Fruit fly (Drosophila melanogaster) whole organism, embryonic: ENCODE data around the gene RhoGAP93B.

Experiments used
- Abd-B ChIP-seq: fragments of 200-800 bp; sonication (Bioruptor generic); optimal IDR thresholded peaks from 2 replicates; lab custom pipeline; 2018; ENCODE audit warnings: missing biosample characterization, mild to moderate bottlenecking, missing genetic modification characterization, moderate library complexity
- Atf3 ChIP-seq: fragments of 200-800 bp; sonication (Bioruptor generic); optimal IDR thresholded peaks from 3 replicates; lab custom pipeline; 2016; ENCODE audit warnings: missing biosample characterization, missing genetic modification characterization
- Atf6 ChIP-seq: fragments of 200-800 bp; sonication (Bioruptor generic); IDR thresholded peaks from 2 replicates; pipeline ENCODE4 v1.3.6; 2022; ENCODE audit warnings: missing biosample characterization, missing genetic modification characterization
- CG10543 ChIP-seq: fragments of 200-800 bp; sonication (Bioruptor generic); optimal IDR thresholded peaks from 3 replicates; lab custom pipeline; 2017; ENCODE audit warnings: missing biosample characterization, mild to moderate bottlenecking, missing genetic modification characterization, moderate library complexity
- CG12104 ChIP-seq: fragments of 200-800 bp; sonication (Bioruptor generic); optimal IDR thresholded peaks from 3 replicates; lab custom pipeline; 2016; ENCODE audit warnings: missing biosample characterization, missing genetic modification characterization
- CG13123 ChIP-seq: fragments of 200-800 bp; sonication (Bioruptor generic); optimal IDR thresholded peaks from 2 replicates; lab custom pipeline; 2016; ENCODE audit warnings: missing biosample characterization, missing genetic modification characterization
- CG15514 ChIP-seq: fragments of 200-800 bp; sonication (Bioruptor generic); optimal IDR thresholded peaks from 3 replicates; lab custom pipeline; 2017; ENCODE audit warnings: missing biosample characterization, missing genetic modification characterization, mild to moderate bottlenecking, moderate library complexity, missing genetic modification reagents
- CG16779 ChIP-seq: fragments of 200-800 bp; sonication (Bioruptor generic); IDR thresholded peaks from 2 replicates; pipeline ENCODE4 v1.3.6; 2022; ENCODE audit warnings: missing biosample characterization, missing genetic modification characterization
- CG17385 ChIP-seq: fragments of 200-800 bp; sonication (Bioruptor generic); optimal IDR thresholded peaks from 3 replicates; lab custom pipeline; 2018; ENCODE audit warnings: missing biosample characterization, mild to moderate bottlenecking, missing genetic modification characterization
- CG17829 ChIP-seq: fragments of 200-800 bp; optimal IDR thresholded peaks from 2 replicates; lab custom pipeline; 2019; ENCODE audit warnings: missing biosample characterization, mild to moderate bottlenecking, missing genetic modification characterization, moderate library complexity
- CG2199 ChIP-seq: fragments of 200-800 bp; sonication (Bioruptor generic); IDR thresholded peaks from 3 replicates; pipeline ENCODE4 v1.3.6; 2022; ENCODE audit warnings: missing biosample characterization, missing genetic modification characterization
- CG32767 ChIP-seq: fragments of 200-800 bp; sonication (Bioruptor generic); IDR thresholded peaks from 2 replicates; pipeline ENCODE4 v1.3.6; 2022; ENCODE audit warnings: missing biosample characterization, missing genetic modification characterization
- CG5953 ChIP-seq: fragments of 200-800 bp; sonication (Bioruptor generic); IDR thresholded peaks from 2 replicates; pipeline ENCODE4 v1.3.6; 2022; ENCODE audit warnings: missing biosample characterization, missing genetic modification characterization
- CG6791 ChIP-seq: fragments of 200-800 bp; sonication (Bioruptor generic); IDR thresholded peaks from 3 replicates; pipeline ENCODE4 v1.3.6; 2022; ENCODE audit warnings: missing biosample characterization, missing genetic modification characterization; ENCODE audit not compliant: partially characterized antibody
- CG6813 ChIP-seq: fragments of 200-800 bp; sonication (Bioruptor generic); optimal IDR thresholded peaks from 2 replicates; lab custom pipeline; 2017; ENCODE audit warnings: missing biosample characterization, missing genetic modification characterization, mild to moderate bottlenecking, moderate library complexity, missing genetic modification reagents
- CG8388 ChIP-seq: fragments of 200-800 bp; sonication (Bioruptor generic); optimal IDR thresholded peaks from 2 replicates; lab custom pipeline; 2019; ENCODE audit warnings: missing biosample characterization, mild to moderate bottlenecking, missing genetic modification characterization, moderate library complexity
- CG9727 ChIP-seq: fragments of 200-800 bp; sonication (Bioruptor generic); optimal IDR thresholded peaks from 3 replicates; lab custom pipeline; 2017; ENCODE audit warnings: missing biosample characterization, mild to moderate bottlenecking, missing genetic modification characterization
- CG9817 ChIP-seq: fragments of 200-800 bp; sonication (Bioruptor generic); optimal IDR thresholded peaks from 2 replicates; lab custom pipeline; 2018; ENCODE audit warnings: missing biosample characterization, mild to moderate bottlenecking, missing genetic modification characterization, moderate library complexity
- Dp ChIP-seq: fragments of 200-800 bp; sonication (Bioruptor generic); optimal IDR thresholded peaks from 2 replicates; lab custom pipeline; 2018; ENCODE audit warnings: missing biosample characterization, mild to moderate bottlenecking, missing genetic modification characterization, moderate library complexity
- E2f1 ChIP-seq: fragments of 200-800 bp; sonication (Bioruptor generic); IDR thresholded peaks from 2 replicates; pipeline ENCODE4 v1.3.6; 2022; ENCODE audit warnings: missing biosample characterization, missing genetic modification characterization
- E2f2 ChIP-seq: fragments of 200-800 bp; sonication (Bioruptor generic); IDR thresholded peaks from 2 replicates; pipeline ENCODE4 v1.3.6; 2022; ENCODE audit warnings: missing biosample characterization, missing genetic modification characterization
- GATAe ChIP-seq: fragments of 200-800 bp; sonication (Bioruptor generic); conservative IDR thresholded peaks from 2 replicates; pipeline ENCODE4 v1.3.6; 2022; ENCODE audit warnings: missing biosample characterization, missing genetic modification characterization
- HLHmδ ChIP-seq: fragments of 200-800 bp; sonication (Bioruptor generic); optimal IDR thresholded peaks from 2 replicates; lab custom pipeline; 2018; ENCODE audit warnings: missing biosample characterization, mild to moderate bottlenecking, missing genetic modification characterization, moderate library complexity
- Med ChIP-seq: fragments of 200-800 bp; sonication (Bioruptor generic); peaks from one replicate; lab custom pipeline; 2016; ENCODE audit warnings: missing biosample characterization, missing genetic modification characterization, mild to moderate bottlenecking, inconsistent platforms, moderate library complexity
- Mrtf ChIP-seq: fragments of 200-800 bp; sonication (Bioruptor generic); IDR thresholded peaks from 3 replicates; pipeline ENCODE4 v1.3.6; 2022; ENCODE audit warnings: missing biosample characterization, missing genetic modification characterization
- NC2α ChIP-seq: fragments of 200-800 bp; sonication (Bioruptor generic); optimal IDR thresholded peaks from 2 replicates; lab custom pipeline; 2016; ENCODE audit warnings: missing biosample characterization, missing genetic modification characterization
- Nf-YA ChIP-seq: fragments of 200-800 bp; sonication (Bioruptor generic); IDR thresholded peaks from 2 replicates; pipeline ENCODE4 v1.3.6; 2022; ENCODE audit warnings: missing biosample characterization, missing genetic modification characterization
- Ssrp ChIP-seq: fragments of 200-800 bp; sonication (Bioruptor generic); optimal IDR thresholded peaks from 2 replicates; lab custom pipeline; 2018; ENCODE audit warnings: missing biosample characterization, mild to moderate bottlenecking, missing genetic modification characterization, moderate library complexity
- Taf1 ChIP-seq: fragments of 200-800 bp; sonication (Bioruptor generic); IDR thresholded peaks from 2 replicates; pipeline ENCODE4 v1.3.6; 2022; ENCODE audit warnings: missing biosample characterization, missing genetic modification characterization
- ac ChIP-seq: fragments of 200-800 bp; sonication (Bioruptor generic); optimal IDR thresholded peaks from 3 replicates; lab custom pipeline; 2017; ENCODE audit warnings: missing biosample characterization, mild to moderate bottlenecking, missing genetic modification characterization
- ase ChIP-seq: fragments of 200-800 bp; sonication (Bioruptor generic); IDR thresholded peaks from 3 replicates; pipeline ENCODE4 v1.3.6; 2022; ENCODE audit warnings: missing biosample characterization, missing genetic modification characterization
- cg ChIP-seq: fragments of 200-800 bp; sonication (Bioruptor generic); optimal IDR thresholded peaks from 3 replicates; lab custom pipeline; 2019; ENCODE audit warnings: missing biosample characterization, mild to moderate bottlenecking, missing genetic modification characterization, moderate library complexity
- chinmo ChIP-seq: fragments of 200-800 bp; sonication (Bioruptor generic); IDR thresholded peaks from 4 replicates; pipeline ENCODE4 v1.3.6; 2022; ENCODE audit warnings: missing biosample characterization, missing genetic modification characterization; ENCODE audit not compliant: partially characterized antibody
- ci ChIP-seq: fragments of 200-800 bp; sonication (Bioruptor generic); IDR thresholded peaks from 3 replicates; pipeline ENCODE4 v1.3.6; 2022; ENCODE audit warnings: missing biosample characterization, missing genetic modification characterization
- cwo ChIP-seq: fragments of 200-800 bp; sonication (Bioruptor generic); optimal IDR thresholded peaks from 3 replicates; lab custom pipeline; 2017; ENCODE audit warnings: missing biosample characterization, missing genetic modification characterization, mild to moderate bottlenecking, moderate library complexity, missing genetic modification reagents
- en ChIP-seq: fragments of 200-800 bp; sonication (Bioruptor generic); optimal IDR thresholded peaks from 2 replicates; lab custom pipeline; 2016; ENCODE audit warnings: missing biosample characterization, missing genetic modification characterization
- ewg ChIP-seq: fragments of 200-800 bp; sonication (Bioruptor generic); optimal IDR thresholded peaks from 3 replicates; lab custom pipeline; 2017; ENCODE audit warnings: mild to moderate bottlenecking, missing biosample characterization, missing genetic modification reagents, missing genetic modification characterization
- exex ChIP-seq: fragments of 200-800 bp; sonication (Bioruptor generic); optimal IDR thresholded peaks from 4 replicates; lab custom pipeline; 2018; ENCODE audit warnings: missing biosample characterization, mild to moderate bottlenecking, missing genetic modification characterization, moderate library complexity
- fd3F ChIP-seq: fragments of 200-800 bp; sonication (Bioruptor generic); optimal IDR thresholded peaks from 2 replicates; lab custom pipeline; 2018; ENCODE audit warnings: missing biosample characterization, mild to moderate bottlenecking, missing genetic modification characterization, moderate library complexity
- fu2 ChIP-seq: fragments of 200-800 bp; sonication (Bioruptor generic); optimal IDR thresholded peaks from 2 replicates; lab custom pipeline; 2016; ENCODE audit warnings: missing biosample characterization, missing genetic modification characterization
- grau ChIP-seq: fragments of 200-800 bp; optimal IDR thresholded peaks from 3 replicates; lab custom pipeline; 2019; ENCODE audit warnings: missing biosample characterization, mild to moderate bottlenecking, missing genetic modification characterization, moderate library complexity
- hkb ChIP-seq, 2 experiments: fragments of 200-800 bp in 1 of 2; fragments of >200 bp in 1 of 2; sonication (Bioruptor generic) in 1 of 2; IDR thresholded peaks in 1 of 2; optimal IDR thresholded peaks in 1 of 2; 2 replicates each; pipeline versions ENCODE4 v1.3.6 to Lab custom; 2017 to 2022; ENCODE audit warnings: missing biosample characterization in 1 of 2, missing genetic modification characterization in 1 of 2
- ken ChIP-seq: fragments of 200-800 bp; sonication (Bioruptor generic); IDR thresholded peaks from 3 replicates; pipeline ENCODE4 v1.3.6; 2022; ENCODE audit warnings: missing biosample characterization, missing genetic modification characterization
- knrl ChIP-seq: fragments of 200-800 bp; sonication (Bioruptor generic); IDR thresholded peaks from 3 replicates; pipeline ENCODE4 v1.3.6; 2022; ENCODE audit warnings: missing biosample characterization, missing genetic modification characterization; ENCODE audit not compliant: partially characterized antibody
- mirr ChIP-seq: fragments of 200-800 bp; sonication (Bioruptor generic); optimal IDR thresholded peaks from 3 replicates; lab custom pipeline; 2018; ENCODE audit warnings: missing biosample characterization, mild to moderate bottlenecking, missing genetic modification characterization
- oc ChIP-seq: fragments of 200-800 bp; sonication (Bioruptor generic); optimal IDR thresholded peaks from 2 replicates; lab custom pipeline; 2018; ENCODE audit warnings: missing biosample characterization, mild to moderate bottlenecking, missing genetic modification characterization, moderate library complexity
- pb ChIP-seq: fragments of 200-800 bp; sonication (Bioruptor generic); optimal IDR thresholded peaks from 3 replicates; lab custom pipeline; 2016; ENCODE audit warnings: missing biosample characterization, missing genetic modification characterization
- scrt ChIP-seq: fragments of 200-800 bp; sonication (Bioruptor generic); optimal IDR thresholded peaks from 2 replicates; lab custom pipeline; 2018; ENCODE audit warnings: missing biosample characterization, mild to moderate bottlenecking, missing genetic modification characterization, moderate library complexity
- zen2 ChIP-seq: fragments of 200-800 bp; sonication (Bioruptor generic); IDR thresholded peaks from 3 replicates; pipeline ENCODE4 v1.3.6; 2022; ENCODE audit warnings: missing biosample characterization, missing genetic modification characterization; ENCODE audit not compliant: partially characterized antibody

The RhoGAP93B gene

DNA sequence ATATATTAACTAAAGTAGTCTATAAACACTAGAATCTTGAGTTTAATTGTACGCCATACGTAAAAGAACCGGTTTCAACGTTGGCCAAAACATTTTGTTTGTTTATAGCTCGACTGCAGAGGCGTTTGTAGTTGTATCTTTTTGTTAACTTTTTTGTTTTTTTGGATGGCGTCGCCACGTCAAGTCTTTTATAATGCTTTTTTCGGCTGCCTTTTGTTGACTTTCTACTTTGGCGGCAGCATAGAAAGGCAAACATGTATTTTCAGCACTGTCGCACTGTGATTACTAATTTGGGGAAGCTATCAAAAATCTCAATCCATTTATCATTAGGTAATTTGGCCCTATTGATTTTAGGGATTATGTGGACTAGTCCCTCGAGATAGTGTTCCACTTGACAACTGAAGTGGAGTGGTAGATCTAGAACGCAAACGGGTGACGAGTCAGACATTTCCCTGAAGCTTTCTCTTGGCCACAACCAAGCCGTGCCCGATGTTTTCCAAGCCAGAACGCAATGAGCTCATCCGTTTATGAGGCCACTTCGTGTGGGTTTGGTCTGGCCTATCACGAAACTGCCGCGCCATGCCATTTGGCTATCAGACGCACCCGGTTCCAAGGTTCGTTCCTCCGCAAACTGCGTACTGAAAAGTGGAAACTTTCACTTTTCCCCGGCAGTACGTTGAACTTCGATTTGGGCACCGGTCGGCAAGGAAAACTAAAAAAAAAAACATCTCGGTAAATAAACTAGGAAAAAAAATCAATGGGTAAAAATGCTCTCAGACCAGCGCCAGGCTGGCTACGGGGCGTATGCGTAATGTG is 30.9 kb downstream of the RhoGAP93B start (continued):
- TF ChIP-seq Med (GFP tag; lab: Kevin White, UChicago) (peak; percentile 55), CG6791 (GFP tag; lab: Robert Waterston, UW) (0 out of 3 replicates have a peak, but pooled peaks have one; percentile 21), Nf-YA (GFP tag; lab: Robert Waterston, UW) (no peak), Mrtf (no peak), CG2199 (GFP tag; lab: Robert Waterston, UW) (peak; percentile 15; the same call in 1 of the 3 replicates), exex (peak; percentile 8), CG6813 (no peak), CG10543 (peak; percentile 41), CG8388 (GFP tag; lab: Kevin White, UChicago) (no peak), mirr (GFP tag; lab: Kevin White, UChicago) (no peak), knrl (no peak), oc (tag; lab: Kevin White, UChicago) (peak; percentile 18), HLHmδ (GFP tag; lab: Kevin White, UChicago) (no peak), fu2 (GFP tag; lab: Kevin White, UChicago) (no peak), Taf1 (GFP tag; lab: Robert Waterston, UW) (no peak), chinmo (0 out of 4 replicates have a peak, but pooled peaks have one; percentile 60), NC2α (GFP tag; lab: Kevin White, UChicago) (no peak), cwo (no peak), GATAe (no peak), CG13123 (GFP tag; lab: Kevin White, UChicago) (no peak), CG9727 (GFP tag; lab: Kevin White, UChicago) (no peak), ci (GFP tag; lab: Robert Waterston, UW) (0 out of 3 replicates have a peak, but pooled peaks have one; percentile 11), CG12104 (GFP tag; lab: Kevin White, UChicago) (no peak), en (GFP tag; lab: Kevin White, UChicago) (no peak), E2f2 (GFP tag; lab: Robert Waterston, UW) (0 out of 2 replicates have a peak, but pooled peaks have one; percentile 28), Atf6 (no peak)

DNA sequence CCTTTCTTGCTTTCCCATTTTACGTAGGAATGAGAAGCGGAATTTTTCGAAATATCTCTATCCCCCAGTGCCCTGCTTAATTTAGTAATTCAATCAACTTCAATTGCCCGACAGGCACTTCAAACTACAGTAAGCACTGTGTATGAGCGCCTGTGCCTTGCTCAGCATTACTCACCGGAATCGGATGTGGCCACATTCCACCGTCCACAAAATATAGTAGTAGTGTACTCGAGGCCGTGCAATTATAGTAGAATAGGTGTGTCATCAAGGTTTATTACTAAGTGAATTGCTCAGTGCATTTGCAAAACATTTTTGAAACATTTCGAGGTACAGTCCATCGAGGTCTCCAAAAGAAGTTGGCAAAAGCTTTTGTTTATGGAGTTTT is 31.9 kb downstream of the RhoGAP93B start:
- TF ChIP-seq Dp (GFP tag; lab: Kevin White, UChicago) (no peak), pb (GFP tag; lab: Kevin White, UChicago) (no peak), cg (GFP tag; lab: Kevin White, UChicago) (no peak), fd3F (no peak), CG9817 (no peak), ken (no peak), CG17385 (no peak), ase (GFP tag; lab: Robert Waterston, UW) (no peak), ewg (GFP tag; lab: Kevin White, UChicago) (no peak), scrt (no peak), grau (peak; percentile 89), E2f1 (no peak), Atf3 (GFP tag; lab: Kevin White, UChicago) (no peak), CG16779 (GFP tag; lab: Robert Waterston, UW) (no peak), CG5953 (GFP tag; lab: Robert Waterston, UW) (no peak), CG32767 (GFP tag; lab: Robert Waterston, UW) (no peak), zen2 (no peak), CG15514 (GFP tag; lab: Kevin White, UChicago) (peak; percentile 15), ac (GFP tag; lab: Kevin White, UChicago) (no peak), CG17829 (tag; lab: Kevin White, UChicago) (no peak), Abd-B (GFP tag; lab: Kevin White, UChicago) (no peak), Ssrp (tag; lab: Kevin White, UChicago) (no peak), hkb (optimal IDR thresholded peaks at IDR 0.05; lab: Kevin White, UChicago) (no peak), hkb (GFP tag; IDR thresholded peaks at IDR 0.05; lab: Robert Waterston, UW) (no peak)
